Fruit fly (Drosophila melanogaster) whole organism, wandering third instar larva: ENCODE results near the gene frtz.

Experiments
- Abd-B ChIP-seq: fragments of >200 bp; optimal IDR thresholded peaks from 2 replicates; lab custom pipeline; 2017; ENCODE audit warnings: missing biosample characterization, missing genetic modification characterization
- Dfd ChIP-seq: fragments of >200 bp; optimal IDR thresholded peaks from 2 replicates; lab custom pipeline; 2017; ENCODE audit warnings: missing biosample characterization, missing genetic modification characterization
- Hr83 ChIP-seq: fragments of 200-300 bp; sonication (Bioruptor generic); optimal IDR thresholded peaks from 2 replicates; lab custom pipeline; 2016; ENCODE audit warnings: missing biosample characterization, mild to moderate bottlenecking, missing genetic modification characterization, moderate library complexity; ENCODE audit not compliant: poor library complexity, severe bottlenecking
- N ChIP-seq: fragments of >200 bp; optimal IDR thresholded peaks from 2 replicates; lab custom pipeline; 2018; ENCODE audit warnings: missing biosample characterization, missing external identifiers, missing genetic modification characterization
- dl ChIP-seq, 2 experiments: fragments of 175-275, 200-275 bp in 1 of 2; fragments of 200-275 bp in 1 of 2; sonication (Bioruptor generic); optimal IDR thresholded peaks; lab custom pipeline; 2018; ENCODE audit warnings: mild to moderate bottlenecking in 2 of 2, missing biosample characterization in 2 of 2, missing genetic modification characterization in 2 of 2, moderate library complexity in 2 of 2; ENCODE audit not compliant: partially characterized antibody in 2 of 2, insufficient read depth in 1 of 2
- pan ChIP-seq: fragments of >200 bp; optimal IDR thresholded peaks from 2 replicates; lab custom pipeline; 2017

dm6 chr2L:1735133-1735532 lies 19.5 kb upstream of the frtz start:
- TF ChIP-seq Hr83 (GFP tag; lab: Kevin White, UChicago) (no peak), Dfd (GFP tag; lab: Kevin White, UChicago) (no peak), Abd-B (GFP tag; lab: Kevin White, UChicago) (no peak), pan (no peak), dl (GFP tag; optimal IDR thresholded peaks at IDR 0.05; lab: Kevin White, UChicago; ENCODE audit: insufficient read depth in 1 of 2, partially characterized antibody in 2 of 2) (no peak), N (GFP tag; lab: Kevin White, UChicago) (no peak)
